Worm (Caenorhabditis elegans) whole organism, mixed stage, embryonic: Measurements from ENCODE around the gene F35E12.2.

Source experiments
- blmp-1 ChIP-seq: fragments of 150-350 bp; optimal IDR thresholded peaks from 2 replicates; lab custom pipeline; 2014; ENCODE audit warnings: missing biosample characterization, missing genetic modification characterization
- ceh-39 ChIP-seq: fragments of 150-350 bp; optimal IDR thresholded peaks from 2 replicates; lab custom pipeline; 2014; ENCODE audit warnings: missing biosample characterization, missing genetic modification characterization
- elt-1 ChIP-seq: sonication (generic microtip); optimal IDR thresholded peaks from 2 replicates; lab custom pipeline; 2017; ENCODE audit warnings: missing genetic modification characterization, mild to moderate bottlenecking, missing compliant biosample characterization, antibody characterized with exemption, moderate library complexity, borderline replicate concordance; ENCODE audit not compliant: insufficient read depth
- lin-13 ChIP-seq: fragments of 150-350 bp; optimal IDR thresholded peaks from 2 replicates; lab custom pipeline; 2014; ENCODE audit warnings: missing biosample characterization, missing genetic modification characterization
- mep-1 ChIP-seq: fragments of 150-350 bp; optimal IDR thresholded peaks from 2 replicates; lab custom pipeline; 2017; ENCODE audit warnings: missing biosample characterization, missing genetic modification reagents, missing genetic modification characterization, inconsistent platforms
- nhr-12 ChIP-seq: fragments of 150-350 bp; optimal IDR thresholded peaks from 2 replicates; lab custom pipeline; 2014; ENCODE audit warnings: missing biosample characterization, missing genetic modification characterization

- TF ChIP-seq blmp-1 (no peak), lin-13 (tag; lab: Kevin White, UChicago) (no peak), nhr-12 (tag; lab: Kevin White, UChicago) (no peak), mep-1 (no peak), ceh-39 (tag; lab: Kevin White, UChicago) (no peak), elt-1 (tag; lab: Kevin White, UChicago) (no peak)
Measured at ce11 chrV:13725574-13725973, 893 bp upstream of the F35E12.2 start, which contains the start of gene fbxa-181.
